Worm (Caenorhabditis elegans) whole organism, L1 larva: Measurements from ENCODE around the gene col-124.

Source experiments
- F16B12.6 ChIP-seq: fragments of 150-350 bp; optimal IDR thresholded peaks from 2 replicates; lab custom pipeline; 2014; ENCODE audit warnings: missing biosample characterization, missing genetic modification characterization
- Y116A8C.19 ChIP-seq: sonication (generic microtip); optimal IDR thresholded peaks from 2 replicates; lab custom pipeline; 2016; ENCODE audit warnings: missing compliant biosample characterization, missing genetic modification characterization, borderline replicate concordance
- alr-1 ChIP-seq: fragments of 200-800 bp; sonication (Bioruptor generic); optimal IDR thresholded peaks from 2 replicates; lab custom pipeline; 2018; ENCODE audit warnings: borderline replicate concordance, mild to moderate bottlenecking, missing genetic modification characterization, missing compliant biosample characterization
- aly-2 ChIP-seq: fragments of 150-350 bp; optimal IDR thresholded peaks from 2 replicates; lab custom pipeline; 2014; ENCODE audit warnings: missing biosample characterization, missing genetic modification characterization
- ceh-8 ChIP-seq: fragments of 200-800 bp; sonication (Bioruptor generic); optimal IDR thresholded peaks from 2 replicates; lab custom pipeline; 2018; ENCODE audit warnings: mild to moderate bottlenecking, missing genetic modification characterization, moderate library complexity, missing compliant biosample characterization
- ceh-82 ChIP-seq, 3 experiments: fragments of 150-350 bp in 1 of 3; sonication (generic microtip) in 2 of 3; optimal IDR thresholded peaks; 2 replicates each; lab custom pipeline; 2014 to 2017; ENCODE audit warnings: missing biosample characterization in 3 of 3, missing genetic modification characterization in 3 of 3
- ceh-88 ChIP-seq: fragments of 200-800 bp; sonication (Bioruptor generic); IDR thresholded peaks from 2 replicates; pipeline ENCODE4 v1.3.6; 2022; ENCODE audit warnings: missing genetic modification characterization, missing compliant biosample characterization
- ces-1 ChIP-seq: fragments of 150-350 bp; optimal IDR thresholded peaks from 2 replicates; lab custom pipeline; 2014; ENCODE audit warnings: missing biosample characterization, missing genetic modification reagents, missing genetic modification characterization
- dpl-1 ChIP-seq, 3 experiments: fragments of 150-350 bp in 2 of 3; sonication (generic microtip) in 1 of 3; optimal IDR thresholded peaks; 2 replicates each; lab custom pipeline; 2014 to 2017; ENCODE audit warnings: missing biosample characterization in 3 of 3, missing genetic modification characterization in 3 of 3, missing genetic modification reagents in 3 of 3
- efl-1 ChIP-seq, 4 experiments: fragments of 150-350 bp; optimal IDR thresholded peaks in 3 of 4; peaks in 1 of 4; 1 replicate in 1 of 4; 2 replicates in 3 of 4; lab custom pipeline; 2014; ENCODE audit warnings: missing biosample characterization in 2 of 4, missing genetic modification characterization in 2 of 4, missing genetic modification reagents in 2 of 4
- egl-13 ChIP-seq: sonication (generic microtip); optimal IDR thresholded peaks from 2 replicates; lab custom pipeline; 2016; ENCODE audit warnings: missing genotype, missing genetic modification reagents, missing genetic modification characterization, missing compliant biosample characterization
- egl-27 ChIP-seq, 2 experiments: fragments of 150-350 bp in 1 of 2; sonication (generic microtip); optimal IDR thresholded peaks; 3 replicates each; lab custom pipeline; 2017 to 2018; ENCODE audit warnings: missing biosample characterization in 2 of 2, missing genetic modification characterization in 2 of 2, missing genetic modification reagents in 2 of 2
- elt-2 ChIP-seq: sonication (generic microtip); optimal IDR thresholded peaks from 2 replicates; lab custom pipeline; 2016; ENCODE audit warnings: missing genetic modification characterization, mild to moderate bottlenecking, inconsistent platforms, missing compliant biosample characterization, missing genetic modification reagents
- elt-3 ChIP-seq, 6 experiments: fragments of 150-350 bp in 1 of 6; sonication (generic microtip); optimal IDR thresholded peaks; 2 replicates each; lab custom pipeline; 2017 to 2018; ENCODE audit warnings: missing biosample characterization in 6 of 6, missing genetic modification characterization in 6 of 6, inconsistent platforms in 1 of 6
- fkh-4 ChIP-seq: sonication (generic microtip); optimal IDR thresholded peaks from 2 replicates; lab custom pipeline; 2016; ENCODE audit warnings: missing compliant biosample characterization, missing genetic modification characterization, borderline replicate concordance
- fkh-8 ChIP-seq: sonication (generic microtip); optimal IDR thresholded peaks from 2 replicates; lab custom pipeline; 2016; ENCODE audit warnings: mild to moderate bottlenecking, missing genetic modification characterization, missing compliant biosample characterization
- grh-1 ChIP-seq: fragments of 200-800 bp; sonication (Bioruptor generic); IDR thresholded peaks from 2 replicates; pipeline ENCODE4 v1.3.6; 2022; ENCODE audit warnings: missing genetic modification reagents, missing genetic modification characterization, missing compliant biosample characterization
- hlh-4 ChIP-seq: sonication (generic microtip); optimal IDR thresholded peaks from 2 replicates; lab custom pipeline; 2016; ENCODE audit warnings: mild to moderate bottlenecking, missing genetic modification characterization, missing compliant biosample characterization
- hpl-2 ChIP-seq: fragments of 150-350 bp; optimal IDR thresholded peaks from 2 replicates; lab custom pipeline; 2014; ENCODE audit warnings: missing biosample characterization, missing genetic modification reagents, missing genetic modification characterization
- jun-1 ChIP-seq: fragments of 150-350 bp; optimal IDR thresholded peaks from 2 replicates; lab custom pipeline; 2014; ENCODE audit warnings: missing biosample characterization, missing genetic modification reagents, missing genetic modification characterization
- lin-14 ChIP-seq: fragments of 200-800 bp; sonication (Bioruptor generic); optimal IDR thresholded peaks from 2 replicates; lab custom pipeline; 2018; ENCODE audit warnings: mild to moderate bottlenecking, missing genetic modification characterization, moderate library complexity, missing compliant biosample characterization
- lin-35 ChIP-seq, 2 experiments: fragments of 150-350 bp; optimal IDR thresholded peaks; 2 replicates each; lab custom pipeline; 2014; ENCODE audit warnings: missing biosample characterization in 2 of 2, missing genetic modification characterization in 2 of 2, missing genetic modification reagents in 2 of 2
- lin-39 ChIP-seq: fragments of 150-350 bp; optimal IDR thresholded peaks from 2 replicates; lab custom pipeline; 2014; ENCODE audit warnings: missing biosample characterization, missing genetic modification reagents, missing genetic modification characterization
- lsy-2 ChIP-seq, 2 experiments: fragments of 150-350 bp; optimal IDR thresholded peaks; 2 replicates each; lab custom pipeline; 2014; ENCODE audit warnings: missing biosample characterization in 2 of 2, missing genetic modification characterization in 2 of 2
- mab-9 ChIP-seq: fragments of 200-800 bp; sonication (Bioruptor generic); IDR thresholded peaks from 2 replicates; pipeline ENCODE4 v1.3.6; 2022; ENCODE audit warnings: missing genetic modification reagents, missing genetic modification characterization, missing compliant biosample characterization
- mdl-1 ChIP-seq, 2 experiments: fragments of 150-350 bp; optimal IDR thresholded peaks; 2 replicates each; lab custom pipeline; 2014 to 2017; ENCODE audit warnings: missing biosample characterization in 2 of 2, missing genetic modification characterization in 2 of 2, inconsistent platforms in 1 of 2
- mep-1 ChIP-seq: fragments of 150-350 bp; optimal IDR thresholded peaks from 2 replicates; lab custom pipeline; 2014; ENCODE audit warnings: missing biosample characterization, missing genetic modification characterization
- nhr-19 ChIP-seq: fragments of 200-800 bp; sonication (Bioruptor generic); conservative IDR thresholded peaks from 2 replicates; pipeline ENCODE4 v1.3.6; 2022; ENCODE audit warnings: missing genetic modification characterization, missing compliant biosample characterization
- nhr-237 ChIP-seq: fragments of 150-350 bp; optimal IDR thresholded peaks from 2 replicates; lab custom pipeline; 2014; ENCODE audit warnings: missing biosample characterization, missing genetic modification characterization
- nhr-28 ChIP-seq: fragments of 150-350 bp; optimal IDR thresholded peaks from 2 replicates; lab custom pipeline; 2014; ENCODE audit warnings: missing biosample characterization, missing genetic modification characterization
- nhr-71 ChIP-seq: sonication (generic microtip); optimal IDR thresholded peaks from 2 replicates; lab custom pipeline; 2016; ENCODE audit warnings: mild to moderate bottlenecking, missing genetic modification characterization, moderate library complexity, missing compliant biosample characterization
- nhr-77 ChIP-seq: fragments of 150-350 bp; optimal IDR thresholded peaks from 2 replicates; lab custom pipeline; 2014; ENCODE audit warnings: missing biosample characterization, missing genetic modification characterization
- nhr-90 ChIP-seq: sonication (generic microtip); optimal IDR thresholded peaks from 2 replicates; lab custom pipeline; 2016; ENCODE audit warnings: mild to moderate bottlenecking, missing genetic modification characterization, missing compliant biosample characterization; ENCODE audit not compliant: poor library complexity
- pqm-1 ChIP-seq: sonication (generic microtip); optimal IDR thresholded peaks from 3 replicates; lab custom pipeline; 2017; ENCODE audit warnings: missing biosample characterization, missing genetic modification characterization
- skn-1 ChIP-seq: fragments of 150-350 bp; optimal IDR thresholded peaks from 2 replicates; lab custom pipeline; 2014; ENCODE audit warnings: missing biosample characterization, missing genetic modification characterization
- snpc-4 ChIP-seq: fragments of 150-350 bp; optimal IDR thresholded peaks from 2 replicates; lab custom pipeline; 2014; ENCODE audit warnings: missing biosample characterization, missing genetic modification characterization
- snu-23 ChIP-seq: sonication (generic microtip); optimal IDR thresholded peaks from 2 replicates; lab custom pipeline; 2016; ENCODE audit warnings: missing genetic modification characterization, missing compliant biosample characterization
- sox-4 ChIP-seq: sonication (generic microtip); optimal IDR thresholded peaks from 2 replicates; lab custom pipeline; 2016; ENCODE audit warnings: missing genetic modification characterization, missing compliant biosample characterization
- sptf-1 ChIP-seq: fragments of 150-350 bp; optimal IDR thresholded peaks from 2 replicates; lab custom pipeline; 2014; ENCODE audit warnings: missing biosample characterization, missing genetic modification characterization
- swsn-7 ChIP-seq: sonication (generic microtip); optimal IDR thresholded peaks from 2 replicates; lab custom pipeline; 2016; ENCODE audit warnings: missing genetic modification characterization, missing compliant biosample characterization
- tlp-1 ChIP-seq: fragments of 150-350 bp; optimal IDR thresholded peaks from 2 replicates; lab custom pipeline; 2014; ENCODE audit warnings: missing biosample characterization, missing genetic modification characterization
- unc-130 ChIP-seq: fragments of 150-350 bp; optimal IDR thresholded peaks from 2 replicates; lab custom pipeline; 2017; ENCODE audit warnings: missing biosample characterization, missing genetic modification characterization, inconsistent platforms
- unc-62 ChIP-seq: fragments of 150-350 bp; optimal IDR thresholded peaks from 2 replicates; lab custom pipeline; 2014; ENCODE audit warnings: missing biosample characterization, missing genetic modification reagents, missing genetic modification characterization
- unc-86 ChIP-seq: sonication (generic microtip); optimal IDR thresholded peaks from 2 replicates; lab custom pipeline; 2016; ENCODE audit warnings: missing genetic modification characterization, missing compliant biosample characterization
- unc-98 ChIP-seq: fragments of 200-800 bp; sonication (Bioruptor generic); IDR thresholded peaks from 2 replicates; pipeline ENCODE4 v1.3.6; 2022; ENCODE audit warnings: missing genetic modification characterization, missing compliant biosample characterization
- zag-1 ChIP-seq: fragments of 150-350 bp; optimal IDR thresholded peaks from 2 replicates; lab custom pipeline; 2014; ENCODE audit warnings: missing biosample characterization, missing genetic modification characterization
- ztf-4 ChIP-seq: fragments of 150-350 bp; optimal IDR thresholded peaks from 2 replicates; lab custom pipeline; 2014; ENCODE audit warnings: missing biosample characterization, missing genetic modification characterization

col-124 gene

ce11 chrIV:10242458-10243123 is 26.3 kb downstream of the col-124 start (continued):
- TF ChIP-seq lin-14 (GFP tag; lab: Kevin White, UChicago): peak; percentile 52
- 0 out of 2 replicates have a peak, but pooled peaks have one; percentile 14 for TF ChIP-seq nhr-19 (GFP tag; lab: Robert Waterston, UW)
- peak; percentile 1 for TF ChIP-seq swsn-7 (tag; lab: Kevin White, UChicago)
- no peak for TF ChIP-seq sptf-1 (tag; lab: Kevin White, UChicago)
- peak; percentile 81 to 91 for TF ChIP-seq lin-35 (GFP tag; optimal IDR thresholded peaks at IDR 0.05; lab: Kevin White, UChicago)
- peak; percentile 11 for TF ChIP-seq nhr-77 (tag; lab: Kevin White, UChicago)
- TF ChIP-seq, all 84 proteins: peak for 24

- peak in 1 of 3 experiments; percentile 17 for TF ChIP-seq dpl-1 (GFP tag; optimal IDR thresholded peaks at IDR 0.05; lab: Kevin White, UChicago)
- no peak for TF ChIP-seq unc-86 (tag; lab: Kevin White, UChicago)
- TF ChIP-seq lin-35 (GFP tag; optimal IDR thresholded peaks at IDR 0.05; lab: Kevin White, UChicago): peak in 1 of 2 experiments; percentile 28
- TF ChIP-seq ceh-82 (tag; optimal IDR thresholded peaks at IDR 0.05; lab: Kevin White, UChicago): no peak
- TF ChIP-seq unc-98 (GFP tag; lab: Robert Waterston, UW): no peak
- peak; percentile 48 for TF ChIP-seq pqm-1 (tag; lab: Kevin White, UChicago)
- TF ChIP-seq nhr-71 (tag; lab: Kevin White, UChicago): peak; percentile 4
- TF ChIP-seq egl-13 (tag; lab: Kevin White, UChicago): no peak
- TF ChIP-seq Y116A8C.19: no peak
- TF ChIP-seq hpl-2 (GFP tag; lab: Kevin White, UChicago): no peak
- TF ChIP-seq nhr-90: no peak
- no peak for TF ChIP-seq egl-27 (tag; optimal IDR thresholded peaks at IDR 0.05; lab: Kevin White, UChicago)
- TF ChIP-seq aly-2 (tag; lab: Kevin White, UChicago): no peak
- TF ChIP-seq nhr-237 (tag; lab: Kevin White, UChicago): no peak
- TF ChIP-seq fkh-4 (tag; lab: Kevin White, UChicago): no peak
- peak; percentile 67 for TF ChIP-seq elt-2
- TF ChIP-seq swsn-7 (tag; lab: Kevin White, UChicago): no peak
- TF ChIP-seq skn-1 (tag; lab: Kevin White, UChicago): no peak
- TF ChIP-seq mab-9: no peak
- no peak for TF ChIP-seq fkh-8 (tag; lab: Kevin White, UChicago)
- TF ChIP-seq ceh-88: no peak
- no peak for TF ChIP-seq nhr-77 (tag; lab: Kevin White, UChicago)
- no peak for TF ChIP-seq nhr-28 (tag; lab: Kevin White, UChicago)
- TF ChIP-seq lin-39 (tag; lab: Kevin White, UChicago): no peak
- no peak for TF ChIP-seq zag-1 (tag; lab: Kevin White, UChicago)
- no peak for TF ChIP-seq jun-1
- TF ChIP-seq lsy-2 (tag; optimal IDR thresholded peaks at IDR 0.05; lab: Kevin White, UChicago): no peak
- peak; percentile 10 for TF ChIP-seq snu-23 (GFP tag; lab: Kevin White, UChicago)
- TF ChIP-seq tlp-1 (tag; lab: Kevin White, UChicago): no peak
- TF ChIP-seq elt-3 (tag; optimal IDR thresholded peaks at IDR 0.05; lab: Kevin White, UChicago): peak in 5 of 6 experiments; percentile 56 to 81 (median 68)
- no peak for TF ChIP-seq lin-14 (GFP tag; lab: Kevin White, UChicago)
- no peak for TF ChIP-seq sox-4 (tag; lab: Kevin White, UChicago)
- TF ChIP-seq grh-1 (GFP tag; lab: Robert Waterston, UW): no peak
- no peak for TF ChIP-seq ceh-8 (GFP tag; lab: Kevin White, UChicago)
- no peak for TF ChIP-seq hlh-4 (tag; lab: Kevin White, UChicago)
- no peak for TF ChIP-seq mdl-1 (tag; optimal IDR thresholded peaks at IDR 0.05; lab: Kevin White, UChicago)
- no peak for TF ChIP-seq unc-62 (GFP tag; lab: Kevin White, UChicago)
- no peak for TF ChIP-seq mep-1
- no peak for TF ChIP-seq ztf-4 (tag; lab: Kevin White, UChicago)
- TF ChIP-seq snpc-4: no peak
- TF ChIP-seq efl-1 (optimal IDR thresholded peaks at IDR 0.05; lab: Kevin White, UChicago): no peak
- TF ChIP-seq efl-1 (GFP tag; optimal IDR thresholded peaks at IDR 0.05 in 1 of 2; lab: Kevin White, UChicago): no peak
- no peak for TF ChIP-seq alr-1
- no peak for TF ChIP-seq F16B12.6 (tag; lab: Kevin White, UChicago)
- TF ChIP-seq ces-1 (GFP tag; lab: Kevin White, UChicago): no peak
- peak; percentile 15 for TF ChIP-seq unc-130 (tag; lab: Kevin White, UChicago)
Measured at ce11 chrIV:10243276-10243675, 27.0 kb downstream of the col-124 start, which contains the start of gene tkt-1. tkt-1 (plus strand) TSS chrIV:10243612.
